Fruit fly (Drosophila melanogaster) whole organism, prepupa: Measurements from ENCODE around the gene Kaz-m1.

Experiments
- Sox14 ChIP-seq: fragments of 200-800 bp; sonication (Bioruptor generic); optimal IDR thresholded peaks from 3 replicates; lab custom pipeline; 2016; ENCODE audit warnings: missing biosample characterization, missing genetic modification characterization
- cyc ChIP-seq: fragments of 200-800 bp; sonication (Bioruptor generic); optimal IDR thresholded peaks from 3 replicates; lab custom pipeline; 2016; ENCODE audit warnings: missing biosample characterization, missing genetic modification characterization

- TF ChIP-seq cyc (GFP tag; lab: Kevin White, UChicago) (no peak), Sox14 (GFP tag; lab: Kevin White, UChicago) (no peak)
These were observed 10.2 kb downstream of the Kaz-m1 start for dm6 chr3R:26024596-26025213.
